Worm (Caenorhabditis elegans): Measurements from ENCODE around the gene oct-2.

DNA sequence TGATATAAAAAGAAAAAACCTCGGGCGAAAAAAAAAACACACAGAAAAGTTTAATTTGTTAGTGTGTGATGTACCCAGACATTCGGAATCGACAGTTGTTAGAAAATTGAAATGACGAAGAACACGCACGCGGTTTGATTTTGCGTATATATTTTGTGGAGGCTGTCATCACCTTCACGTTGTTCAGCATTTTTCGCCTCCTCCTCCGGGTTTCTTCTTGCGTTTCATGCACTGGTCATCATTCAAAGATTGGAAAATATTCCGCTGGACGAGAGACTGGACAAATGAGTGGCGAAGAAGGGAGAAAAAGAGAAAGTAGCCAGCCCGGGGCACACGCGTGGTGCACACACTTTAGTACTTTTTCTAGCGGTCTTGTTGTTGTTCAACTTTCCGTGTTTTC is 1.4 kb upstream of the oct-2 start:
- TF ChIP-seq lsy-2 (tag; optimal IDR thresholded peaks at IDR 0.05) (no peak), unc-62 (GFP tag; optimal IDR thresholded peaks at IDR 0.05) (peak; percentile 21), lin-13 (tag; optimal IDR thresholded peaks at IDR 0.05) (no peak), elt-1 (tag; optimal IDR thresholded peaks at IDR 0.05; ENCODE audit: borderline replicate concordance, insufficient read depth) (no peak), nhr-76 (tag; optimal IDR thresholded peaks at IDR 0.05) (no peak), snpc-4 (tag; optimal IDR thresholded peaks at IDR 0.05) (no peak), unc-39 (tag; optimal IDR thresholded peaks at IDR 0.05) (no peak), nhr-28 (tag; optimal IDR thresholded peaks at IDR 0.05) (no peak), ceh-83 (GFP tag; optimal IDR thresholded peaks at IDR 0.05) (no peak), ztf-11 (tag; optimal IDR thresholded peaks at IDR 0.05) (no peak), tbx-8 (GFP tag; optimal IDR thresholded peaks at IDR 0.05) (no peak), M03D4.4 (tag; optimal IDR thresholded peaks at IDR 0.05) (no peak), ces-1 (GFP tag; optimal IDR thresholded peaks at IDR 0.05) (no peak), nhr-237 (tag; optimal IDR thresholded peaks at IDR 0.05) (no peak)
